Worm (Caenorhabditis elegans): ENCODE measurements around the gene F36A4.4.

DNA sequence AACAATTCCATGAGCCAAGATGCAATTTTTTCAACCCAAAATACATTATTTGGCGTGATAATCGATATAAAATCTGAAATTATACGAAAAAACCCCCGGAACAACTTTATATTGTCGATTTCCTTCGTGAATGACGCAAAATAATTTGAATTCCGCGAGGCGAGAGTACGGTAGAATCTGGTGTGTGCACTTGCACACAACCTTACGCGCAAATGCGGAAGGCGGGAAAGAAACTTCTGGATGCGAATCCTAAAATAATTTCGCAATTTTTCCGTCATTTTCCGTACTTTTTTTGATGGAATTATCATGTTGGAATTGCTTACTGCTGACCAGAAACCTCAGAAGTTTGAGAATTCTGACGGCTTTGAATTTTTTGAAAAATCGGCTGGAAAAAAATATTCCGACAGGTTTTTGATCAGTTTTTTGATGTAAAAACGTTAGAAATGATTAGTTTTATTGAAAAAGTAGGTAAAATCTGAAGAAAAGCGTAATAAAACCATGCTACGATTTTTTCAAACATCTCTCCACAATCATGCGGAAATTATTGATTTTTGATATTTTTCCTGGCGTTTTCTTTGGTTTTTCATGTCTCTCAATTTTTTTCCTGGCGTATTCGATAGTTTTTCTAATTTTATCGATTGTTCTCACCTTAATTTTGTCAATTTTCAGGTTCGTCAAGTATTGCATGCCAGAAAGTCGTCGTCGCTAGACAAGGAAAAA lies 40.0 kb downstream of the F36A4.4 start, which contains the start of gene set-9:
- TF ChIP-seq lsy-2 (tag; optimal IDR thresholded peaks at IDR 0.05) (no peak), elt-1 (tag; optimal IDR thresholded peaks at IDR 0.05) (no peak), nhr-11 (tag; optimal IDR thresholded peaks at IDR 0.05) (no peak), gmeb-1 (tag; optimal IDR thresholded peaks at IDR 0.05) (no peak), fos-1 (tag; optimal IDR thresholded peaks at IDR 0.05) (no peak), unc-39 (tag; optimal IDR thresholded peaks at IDR 0.05) (no peak), elt-3 (tag; optimal IDR thresholded peaks at IDR 0.05) (no peak), ztf-1 (GFP tag; conservative IDR thresholded peaks at IDR 0.05) (no peak), nhr-12 (tag; optimal IDR thresholded peaks at IDR 0.05) (no peak), aly-2 (tag; optimal IDR thresholded peaks at IDR 0.05) (no peak)
